Worm (Caenorhabditis elegans) whole organism, L4 larva: ENCODE measurements around the gene C32B5.6.
"Not testable (repeated sequence)": the region's sequence is repeated elsewhere in the genome, so short reads cannot be mapped to it uniquely, and the experiment has no call there.

Source experiments
- F10B5.3 ChIP-seq: sonication (generic microtip); optimal IDR thresholded peaks from 2 replicates; lab custom pipeline; 2016; ENCODE audit warnings: mild to moderate bottlenecking, missing genetic modification characterization, missing compliant biosample characterization
- F49E8.2 ChIP-seq: sonication (generic microtip); optimal IDR thresholded peaks from 2 replicates; lab custom pipeline; 2016; ENCODE audit warnings: missing compliant biosample characterization, mild to moderate bottlenecking, missing genetic modification characterization, borderline replicate concordance
- Y105C5A.15 ChIP-seq: fragments of 200-800 bp; sonication (Bioruptor generic); IDR thresholded peaks from 2 replicates; pipeline ENCODE4 v1.3.6; 2022; ENCODE audit warnings: missing genetic modification characterization, missing compliant biosample characterization
- aha-1 ChIP-seq: fragments of 150-350 bp; peaks from one replicate; lab custom pipeline; 2014; ENCODE audit warnings: missing biosample characterization, missing genetic modification characterization
- ama-1 ChIP-seq: fragments of 150-350 bp; optimal IDR thresholded peaks from 2 replicates; lab custom pipeline; 2014; ENCODE audit warnings: inconsistent platforms, mixed read lengths
- arid-1 ChIP-seq: fragments of 200-800 bp; sonication (Bioruptor generic); conservative IDR thresholded peaks from 2 replicates; pipeline ENCODE4 v1.3.6; 2022; ENCODE audit warnings: missing genetic modification reagents, missing genetic modification characterization, missing compliant biosample characterization
- attf-4 ChIP-seq: sonication (generic microtip); optimal IDR thresholded peaks from 3 replicates; lab custom pipeline; 2017; ENCODE audit warnings: missing biosample characterization, missing genetic modification characterization
- ceh-32 ChIP-seq: sonication (generic microtip); optimal IDR thresholded peaks from 2 replicates; lab custom pipeline; 2016; ENCODE audit warnings: mild to moderate bottlenecking, missing genetic modification characterization, missing compliant biosample characterization; ENCODE audit not compliant: poor library complexity
- ceh-62 ChIP-seq: sonication (generic microtip); optimal IDR thresholded peaks from 2 replicates; lab custom pipeline; 2017; ENCODE audit warnings: missing biosample characterization, missing genetic modification characterization
- dmd-6 ChIP-seq: fragments of 200-800 bp; sonication (Bioruptor generic); IDR thresholded peaks from 2 replicates; pipeline ENCODE4 v1.3.6; 2022; ENCODE audit warnings: missing genetic modification reagents, missing genetic modification characterization, missing compliant biosample characterization
- dmd-9 ChIP-seq: fragments of 200-800 bp; sonication (Bioruptor generic); IDR thresholded peaks from 2 replicates; pipeline ENCODE4 v1.3.6; 2022; ENCODE audit warnings: missing genetic modification reagents, missing genetic modification characterization, missing compliant biosample characterization
- dpl-1 ChIP-seq: fragments of 150-350 bp; optimal IDR thresholded peaks from 2 replicates; lab custom pipeline; 2014; ENCODE audit warnings: missing biosample characterization, missing genetic modification reagents, missing genetic modification characterization
- hif-1 ChIP-seq, 2 experiments: sonication (generic microtip); optimal IDR thresholded peaks; 2 replicates each; lab custom pipeline; 2016 to 2017; ENCODE audit warnings: missing compliant biosample characterization in 2 of 2, missing genetic modification characterization in 2 of 2, missing genetic modification reagents in 2 of 2, missing genotype in 2 of 2, mild to moderate bottlenecking in 1 of 2
- hlh-11 ChIP-seq: fragments of 200-800 bp; sonication (Bioruptor generic); optimal IDR thresholded peaks from 2 replicates; lab custom pipeline; 2018; ENCODE audit warnings: mild to moderate bottlenecking, missing genetic modification characterization, missing compliant biosample characterization
- lim-7 ChIP-seq: fragments of 200-800 bp; sonication (Bioruptor generic); IDR thresholded peaks from 2 replicates; pipeline ENCODE4 v1.3.6; 2022; ENCODE audit warnings: missing genetic modification characterization, missing compliant biosample characterization
- lir-3 ChIP-seq: sonication (generic microtip); optimal IDR thresholded peaks from 2 replicates; lab custom pipeline; 2016; ENCODE audit warnings: mild to moderate bottlenecking, missing genetic modification characterization, missing compliant biosample characterization
- mdl-1 ChIP-seq, 2 experiments: fragments of 150-350 bp in 1 of 2; sonication (generic microtip) in 1 of 2; optimal IDR thresholded peaks; 2 replicates each; lab custom pipeline; 2014 to 2017; ENCODE audit warnings: missing biosample characterization in 2 of 2, missing genetic modification characterization in 2 of 2
- nhr-10 ChIP-seq: fragments of 150-350 bp; optimal IDR thresholded peaks from 2 replicates; lab custom pipeline; 2014; ENCODE audit warnings: missing biosample characterization, missing genetic modification characterization
- nhr-25 ChIP-seq: sonication (generic microtip); optimal IDR thresholded peaks from 2 replicates; lab custom pipeline; 2017; ENCODE audit warnings: missing genetic modification characterization, mild to moderate bottlenecking, missing compliant biosample characterization, antibody characterized with exemption, moderate library complexity, borderline replicate concordance; ENCODE audit not compliant: insufficient read depth
- nhr-28 ChIP-seq: fragments of 150-350 bp; optimal IDR thresholded peaks from 2 replicates; lab custom pipeline; 2014; ENCODE audit warnings: missing biosample characterization, missing genetic modification characterization
- nhr-48 ChIP-seq: sonication (generic microtip); optimal IDR thresholded peaks from 2 replicates; lab custom pipeline; 2016; ENCODE audit warnings: mild to moderate bottlenecking, missing genetic modification characterization, missing compliant biosample characterization
- nhr-77 ChIP-seq: fragments of 150-350 bp; optimal IDR thresholded peaks from 2 replicates; lab custom pipeline; 2014; ENCODE audit warnings: missing biosample characterization, missing genetic modification characterization
- pha-4 ChIP-seq, 2 experiments: fragments of 150-350 bp in 1 of 2; fragments of 200-800 bp in 1 of 2; sonication (Bioruptor generic) in 1 of 2; IDR thresholded peaks in 1 of 2; optimal IDR thresholded peaks in 1 of 2; 2 replicates each; pipeline versions ENCODE4 v1.3.6 to Lab custom; 2014 to 2022; ENCODE audit warnings: missing genetic modification characterization in 2 of 2, missing genetic modification reagents in 2 of 2, missing biosample characterization in 1 of 2, missing compliant biosample characterization in 1 of 2
- php-3 ChIP-seq: fragments of 200-800 bp; sonication (Bioruptor generic); IDR thresholded peaks from 2 replicates; pipeline ENCODE4 v1.3.6; 2022; ENCODE audit warnings: missing genetic modification reagents, missing genetic modification characterization, missing compliant biosample characterization
- pqm-1 ChIP-seq: sonication (generic microtip); optimal IDR thresholded peaks from 2 replicates; lab custom pipeline; 2017; ENCODE audit warnings: missing biosample characterization, missing genetic modification characterization
- set-16 ChIP-seq: fragments of 200-800 bp; sonication (Bioruptor generic); IDR thresholded peaks from 2 replicates; pipeline ENCODE4 v1.3.6; 2022; ENCODE audit warnings: missing genetic modification reagents, missing genetic modification characterization, missing compliant biosample characterization
- spr-3 ChIP-seq: fragments of 200-800 bp; sonication (Bioruptor generic); optimal IDR thresholded peaks from 2 replicates; lab custom pipeline; 2018; ENCODE audit warnings: mild to moderate bottlenecking, missing genetic modification characterization, missing compliant biosample characterization
- tag-97 ChIP-seq: fragments of 200-800 bp; sonication (Bioruptor generic); IDR thresholded peaks from 2 replicates; pipeline ENCODE4 v1.3.6; 2022; ENCODE audit warnings: missing genetic modification characterization, missing compliant biosample characterization
- unc-62 ChIP-seq, 3 experiments: fragments of 150-350 bp in 1 of 3; sonication (generic microtip); optimal IDR thresholded peaks in 2 of 3; peaks in 1 of 3; 1 replicate in 1 of 3; 2 replicates in 2 of 3; lab custom pipeline; 2014 to 2017; ENCODE audit warnings: missing biosample characterization in 3 of 3, missing genetic modification characterization in 3 of 3, missing genetic modification reagents in 3 of 3, missing genotype in 1 of 3

C32B5.6 gene

DNA sequence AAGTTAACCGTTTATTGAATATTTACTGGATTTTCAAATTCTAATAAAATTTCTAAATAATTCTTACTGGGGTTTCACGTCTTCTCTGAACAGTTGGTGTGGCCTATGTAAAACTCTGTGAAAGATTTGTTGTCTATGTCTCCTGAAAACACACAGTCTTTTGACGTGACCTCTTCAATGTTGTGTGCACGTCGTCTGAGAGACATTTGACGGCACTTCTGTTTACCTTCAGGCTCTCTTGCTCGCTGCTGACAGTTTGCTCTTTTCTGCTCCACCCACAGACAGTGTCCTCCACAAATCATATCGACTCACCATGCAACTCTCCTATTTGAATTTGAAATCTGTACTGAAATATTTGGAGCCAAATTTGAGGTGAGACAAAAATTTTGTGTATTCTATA is 37.3 kb upstream of the C32B5.6 start, which contains the start of gene fbxc-34:
Gene fbxc-34, plus strand, starts transcription at position 301 of the 400 bp plus-strand sequence.
- TF ChIP-seq Y105C5A.15 (GFP tag; lab: Robert Waterston, UW); dpl-1 (GFP tag; lab: Kevin White, UChicago); ama-1 (lab: Kevin White, UChicago): not testable (repeated sequence)

DNA sequence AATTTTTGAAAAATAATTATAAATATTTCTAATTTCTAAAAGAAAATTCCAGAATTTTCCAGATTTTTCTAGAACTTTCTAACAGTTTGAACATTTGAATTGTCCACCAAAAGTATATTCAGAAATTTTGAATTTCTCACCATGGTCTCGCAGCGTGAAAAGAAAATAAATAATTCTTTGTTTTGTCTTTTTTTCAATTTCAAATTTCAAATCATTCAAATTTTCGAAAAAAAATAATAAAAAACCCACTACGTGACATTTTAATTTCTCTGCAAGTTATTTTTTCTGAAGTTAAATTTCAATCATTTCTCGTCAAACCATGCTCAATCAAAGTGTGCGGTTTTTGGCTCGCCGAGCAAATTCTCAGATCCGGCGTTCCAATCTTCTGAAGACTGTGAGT is 35.5 kb upstream of the C32B5.6 start, which contains the start of gene acs-15:
Gene acs-15, plus strand, starts transcription at position 301 of the 400 bp plus-strand sequence.
- TF ChIP-seq lir-3: no peak
- TF ChIP-seq mdl-1 (tag; optimal IDR thresholded peaks at IDR 0.05; lab: Kevin White, UChicago): no peak
- TF ChIP-seq tag-97 (GFP tag; lab: Robert Waterston, UW): no peak
- no peak for TF ChIP-seq arid-1 (GFP tag; lab: Robert Waterston, UW)

DNA sequence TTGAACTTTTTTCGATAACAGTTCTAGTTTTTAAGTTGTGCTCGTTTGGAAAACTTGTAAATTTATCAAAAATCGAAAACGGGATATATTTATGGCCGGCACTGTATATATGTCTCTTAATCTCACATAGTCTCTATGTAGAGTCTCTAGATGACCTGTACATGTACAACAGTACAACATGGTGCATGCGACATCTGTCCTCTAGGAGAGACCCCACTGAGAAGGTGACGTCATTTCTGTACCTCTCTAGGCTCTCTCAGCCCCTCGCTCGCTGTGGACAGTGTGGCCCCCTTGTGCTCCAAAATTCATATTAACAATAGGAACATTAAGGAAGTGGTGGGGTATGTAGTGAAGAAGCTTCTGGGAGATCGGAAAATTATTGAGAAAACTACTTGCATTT is 30.9 kb upstream of the C32B5.6 start:
- TF ChIP-seq hif-1 (tag; optimal IDR thresholded peaks at IDR 0.05; lab: Kevin White, UChicago) (no peak), nhr-48 (tag; lab: Kevin White, UChicago) (no peak), aha-1 (peak; percentile 23), unc-62 (GFP tag; optimal IDR thresholded peaks at IDR 0.05 in 1 of 2; lab: Kevin White, UChicago) (peak in 1 of 2 experiments; percentile 28), unc-62 (tag; optimal IDR thresholded peaks at IDR 0.05; lab: Kevin White, UChicago) (no peak), F49E8.2 (tag; lab: Kevin White, UChicago) (no peak), spr-3 (GFP tag; lab: Kevin White, UChicago) (no peak), mdl-1 (tag; optimal IDR thresholded peaks at IDR 0.05; lab: Kevin White, UChicago) (no peak), attf-4 (tag; lab: Kevin White, UChicago) (no peak)

DNA sequence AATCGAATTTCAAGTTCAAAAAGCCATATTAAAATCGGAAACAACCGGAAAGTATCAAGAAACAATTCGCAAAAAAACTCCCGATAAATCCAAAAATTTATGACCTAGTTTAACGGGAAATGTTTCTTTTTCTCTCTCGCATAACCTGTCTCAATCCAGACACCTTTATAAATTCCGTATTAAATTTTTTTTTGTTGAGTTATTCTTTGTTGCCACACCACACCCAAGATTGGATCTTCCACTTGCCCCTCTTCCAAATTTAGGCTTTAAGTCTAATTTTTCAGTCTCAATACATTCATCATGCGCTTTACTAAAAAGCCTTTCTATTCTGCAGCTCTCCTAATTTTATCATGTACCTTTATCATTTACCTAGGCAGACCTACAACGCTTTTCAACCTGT is 29.7 kb upstream of the C32B5.6 start, which contains the start of gene R07C3.3:
Gene R07C3.3, plus strand, starts transcription at position 301 of the 400 bp plus-strand sequence.
- TF ChIP-seq lim-7 (GFP tag; lab: Robert Waterston, UW): no peak
- TF ChIP-seq dmd-6 (GFP tag; lab: Robert Waterston, UW): no peak
- TF ChIP-seq pha-4 (GFP tag; IDR thresholded peaks at IDR 0.05; lab: Robert Waterston, UW): no peak
- no peak for TF ChIP-seq pha-4 (tag; optimal IDR thresholded peaks at IDR 0.05; lab: Kevin White, UChicago)

DNA sequence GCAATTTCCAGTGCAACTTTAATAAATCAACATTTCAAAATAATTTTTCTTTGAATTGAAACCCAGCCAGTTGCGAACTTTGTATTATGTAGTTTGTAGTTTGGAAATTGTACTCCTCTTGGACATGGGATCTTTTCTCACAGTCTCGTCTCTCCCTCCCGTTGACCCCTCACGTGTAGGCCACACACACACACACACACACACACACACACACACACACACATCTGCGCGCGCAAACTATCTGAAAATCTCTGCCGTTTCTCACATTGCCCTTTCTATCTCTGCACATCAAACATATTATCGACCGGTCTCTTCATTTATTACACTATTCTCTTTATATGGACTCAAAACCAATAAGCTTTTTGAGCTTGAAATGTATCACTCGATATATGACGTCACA is 27.4 kb upstream of the C32B5.6 start, which contains the start of gene fbxc-36:
Gene fbxc-36, plus strand, starts transcription at position 205 of the 400 bp plus-strand sequence.
- TF ChIP-seq nhr-25 (tag; lab: Kevin White, UChicago) (no peak), nhr-28 (tag; lab: Kevin White, UChicago) (peak; percentile 53), F49E8.2 (tag; lab: Kevin White, UChicago) (no peak), php-3 (GFP tag; lab: Robert Waterston, UW) (no peak)

DNA sequence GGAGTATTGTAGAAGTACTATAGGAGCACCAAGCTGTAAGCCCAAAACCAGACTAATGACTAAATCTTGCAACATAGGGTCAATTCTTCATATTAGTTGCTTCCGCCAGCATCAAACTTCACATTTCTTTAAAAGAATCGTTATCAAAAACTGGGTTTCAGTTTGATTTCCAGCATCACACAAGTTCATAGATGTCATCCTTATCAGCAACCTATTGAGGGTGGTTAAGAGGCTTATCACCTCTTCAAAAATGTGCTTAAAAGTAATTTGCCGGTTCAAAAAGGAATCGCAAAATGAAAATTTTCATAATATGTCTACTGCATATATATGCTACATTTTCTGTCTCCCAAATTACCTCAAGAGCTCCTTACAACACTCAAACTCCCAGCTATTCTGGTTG is 24.4 kb upstream of the C32B5.6 start, which contains the start of gene clec-43:
Gene clec-43, plus strand, starts transcription at position 294 of the 400 bp plus-strand sequence.
- TF ChIP-seq set-16 (GFP tag; lab: Robert Waterston, UW) (no peak), pqm-1 (tag; lab: Kevin White, UChicago) (peak; percentile 92), ceh-32 (tag; lab: Kevin White, UChicago) (no peak), dmd-6 (GFP tag; lab: Robert Waterston, UW) (peak; percentile 81), ceh-62 (tag; lab: Kevin White, UChicago) (no peak), nhr-28 (tag; lab: Kevin White, UChicago) (peak; percentile 70), hlh-11 (peak; percentile 32), F10B5.3 (tag; lab: Kevin White, UChicago) (no peak), arid-1 (GFP tag; lab: Robert Waterston, UW) (no peak), nhr-77 (tag; lab: Kevin White, UChicago) (peak; percentile 36), nhr-10 (no peak), dmd-9 (no peak)
- TF ChIP-seq, all 104 proteins: peak for 5
